Fruit fly (Drosophila melanogaster) whole organism, pupa: Measurements from ENCODE around the gene Tg.
"Not testable (repeated sequence)": the region's sequence is repeated elsewhere in the genome, so short reads cannot be mapped to it uniquely, and the experiment has no call there.

Experiments used
- CG13204 ChIP-seq: fragments of 200-800 bp; sonication (Bioruptor generic); optimal IDR thresholded peaks from 2 replicates; lab custom pipeline; 2018; ENCODE audit warnings: missing biosample characterization, mild to moderate bottlenecking, missing genetic modification characterization, moderate library complexity
- CG14655 ChIP-seq: fragments of 200-800 bp; sonication (Bioruptor generic); optimal IDR thresholded peaks from 3 replicates; lab custom pipeline; 2017; ENCODE audit warnings: mild to moderate bottlenecking, missing biosample characterization, missing genetic modification reagents, missing genetic modification characterization
- CG17806 ChIP-seq: fragments of 200-800 bp; sonication (Bioruptor generic); optimal IDR thresholded peaks from 2 replicates; lab custom pipeline; 2018; ENCODE audit warnings: missing biosample characterization, mild to moderate bottlenecking, missing genetic modification characterization, moderate library complexity
- CG4496 ChIP-seq: fragments of 200-800 bp; sonication (Bioruptor generic); IDR thresholded peaks from 3 replicates; pipeline ENCODE4 v1.3.6; 2022; ENCODE audit warnings: missing biosample characterization, missing genetic modification characterization
- CG8159 ChIP-seq: fragments of 200-800 bp; sonication (Bioruptor generic); optimal IDR thresholded peaks from 3 replicates; lab custom pipeline; 2018; ENCODE audit warnings: missing biosample characterization, mild to moderate bottlenecking, missing genetic modification characterization, moderate library complexity
- CG9948 ChIP-seq: fragments of 200-800 bp; sonication (Bioruptor generic); optimal IDR thresholded peaks from 2 replicates; lab custom pipeline; 2018; ENCODE audit warnings: missing biosample characterization, mild to moderate bottlenecking, missing genetic modification characterization, moderate library complexity
- Pif1B ChIP-seq: fragments of 200-800 bp; sonication (Bioruptor generic); optimal IDR thresholded peaks from 3 replicates; lab custom pipeline; 2016; ENCODE audit warnings: missing biosample characterization, missing genetic modification characterization
- Snoo ChIP-seq: fragments of 200-800 bp; sonication (Bioruptor generic); optimal IDR thresholded peaks from 3 replicates; lab custom pipeline; 2017; ENCODE audit warnings: missing biosample characterization, mild to moderate bottlenecking, missing genetic modification characterization, inconsistent platforms

dm6 chr2L:7983646-7984045 lies 27.6 kb upstream of the Tg start, which contains the start of gene CG7231:
- TF ChIP-seq CG9948 (tag; lab: Kevin White, UChicago); Snoo; CG4496 (GFP tag; lab: Robert Waterston, UW); CG8159; CG13204 (GFP tag; lab: Kevin White, UChicago); CG17806 (tag; lab: Kevin White, UChicago); Pif1B; CG14655: not testable (repeated sequence)
